Worm (Caenorhabditis elegans): ENCODE data around the gene clh-3.

DNA sequence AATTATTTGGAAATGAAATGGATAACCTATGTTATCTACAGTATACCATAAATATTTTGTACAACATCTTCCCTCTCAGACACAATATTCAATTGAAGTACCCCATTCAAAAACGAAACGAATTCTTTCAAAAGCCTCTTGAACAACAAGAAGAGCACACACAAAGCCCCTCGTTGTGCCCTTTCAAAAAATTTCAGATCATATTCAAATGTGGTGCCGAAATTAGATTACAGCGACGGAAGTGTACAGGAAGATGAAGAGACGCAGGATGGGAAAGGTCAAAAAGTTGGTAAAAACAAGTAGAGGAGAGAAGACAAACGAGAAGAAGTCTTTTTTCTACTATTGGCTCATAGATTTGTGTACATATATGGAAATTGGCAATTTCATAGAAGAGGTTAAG lies 49.6 kb downstream of the clh-3 start:
- TF ChIP-seq dao-5 (tag; optimal IDR thresholded peaks at IDR 0.05) = no peak
- no peak for TF ChIP-seq him-1 (tag; optimal IDR thresholded peaks at IDR 0.05)

All from whole organism, L4/young adult.